Worm (Caenorhabditis elegans) whole organism, early embryonic: ENCODE data around the gene cal-7.

Experiments used
- B0310.2 ChIP-seq: sonication (generic microtip); optimal IDR thresholded peaks from 2 replicates; lab custom pipeline; 2016; ENCODE audit warnings: mild to moderate bottlenecking, missing genetic modification characterization, missing compliant biosample characterization
- hnd-1 ChIP-seq: sonication (generic microtip); optimal IDR thresholded peaks from 2 replicates; lab custom pipeline; 2016; ENCODE audit warnings: missing genetic modification characterization, missing compliant biosample characterization
- tbx-37 ChIP-seq: fragments of 200-800 bp; sonication (Bioruptor generic); conservative IDR thresholded peaks from 2 replicates; pipeline ENCODE4 v1.3.6; 2022; ENCODE audit warnings: missing genetic modification reagents, missing genetic modification characterization, missing compliant biosample characterization

ce11 chrV:9771311-9771710 is 37.4 kb downstream of the cal-7 start:
- TF ChIP-seq B0310.2 (tag; lab: Kevin White, UChicago), result no peak
- no peak for TF ChIP-seq tbx-37
- no peak for TF ChIP-seq hnd-1 (tag; lab: Kevin White, UChicago)
